Fruit fly (Drosophila melanogaster): ENCODE data around the gene CG31816.

The CG31816 gene

dm6 chr2L:16523091-16523490 lies 19.3 kb upstream of the CG31816 start (continued):
- TF ChIP-seq CG6276 (GFP tag; optimal IDR thresholded peaks at IDR 0.05) (peak; percentile 45), CG8319 (GFP tag; optimal IDR thresholded peaks at IDR 0.05) (no peak), dsx (GFP tag; optimal IDR thresholded peaks at IDR 0.05; ENCODE audit: poor library complexity, severe bottlenecking) (no peak), CG9139 (GFP tag; optimal IDR thresholded peaks at IDR 0.05) (peak; percentile 11), lz (GFP tag; optimal IDR thresholded peaks at IDR 0.05) (no peak), svp (GFP tag) (no peak), Ets96B (tag; optimal IDR thresholded peaks at IDR 0.05) (no peak), spab (GFP tag; optimal IDR thresholded peaks at IDR 0.05) (peak; percentile 10), CG34406 (GFP tag; optimal IDR thresholded peaks at IDR 0.05) (peak; percentile 9), CG6792 (GFP tag; optimal IDR thresholded peaks at IDR 0.05) (no peak), CG6163 (GFP tag; IDR thresholded peaks at IDR 0.05) (peak; percentile 72), Hr39 (GFP tag; optimal IDR thresholded peaks at IDR 0.05) (no peak), CG32006 (GFP tag; optimal IDR thresholded peaks at IDR 0.05) (no peak), fkh (GFP tag; optimal IDR thresholded peaks at IDR 0.05) (peak; percentile 88), Eip93F (GFP tag; optimal IDR thresholded peaks at IDR 0.05) (no peak), CG8632 (GFP tag; optimal IDR thresholded peaks at IDR 0.05) (no peak), CG3032 (tag; optimal IDR thresholded peaks at IDR 0.05) (no peak), OdsH (GFP tag; optimal IDR thresholded peaks at IDR 0.05) (no peak), vri (GFP tag; optimal IDR thresholded peaks at IDR 0.05) (no peak), CG3919 (GFP tag; optimal IDR thresholded peaks at IDR 0.05) (no peak), topi (GFP tag; optimal IDR thresholded peaks at IDR 0.05) (no peak), achi (GFP tag; optimal IDR thresholded peaks at IDR 0.05) (no peak)

- TF ChIP-seq CG31627 (GFP tag; optimal IDR thresholded peaks at IDR 0.05) (no peak), dsx (GFP tag; optimal IDR thresholded peaks at IDR 0.05; ENCODE audit: poor library complexity, severe bottlenecking) (no peak), ss (GFP tag; optimal IDR thresholded peaks at IDR 0.05) (peak in 1 of 2 experiments; percentile 6), CG6808 (GFP tag; optimal IDR thresholded peaks at IDR 0.05) (peak; percentile 31), CG15336 (GFP tag; IDR thresholded peaks at IDR 0.05) (0 out of 2 replicates have a peak, but pooled peaks have one; percentile 6), esn (GFP tag; optimal IDR thresholded peaks at IDR 0.05) (no peak), lz (GFP tag; optimal IDR thresholded peaks at IDR 0.05) (no peak), dac (GFP tag; optimal IDR thresholded peaks at IDR 0.05) (no peak), CG6854 (GFP tag; optimal IDR thresholded peaks at IDR 0.05) (peak; percentile 4), net (GFP tag; optimal IDR thresholded peaks at IDR 0.05) (no peak)
Measured at dm6 chr2L:16525114-16525513, 17.2 kb upstream of the CG31816 start.

DNA sequence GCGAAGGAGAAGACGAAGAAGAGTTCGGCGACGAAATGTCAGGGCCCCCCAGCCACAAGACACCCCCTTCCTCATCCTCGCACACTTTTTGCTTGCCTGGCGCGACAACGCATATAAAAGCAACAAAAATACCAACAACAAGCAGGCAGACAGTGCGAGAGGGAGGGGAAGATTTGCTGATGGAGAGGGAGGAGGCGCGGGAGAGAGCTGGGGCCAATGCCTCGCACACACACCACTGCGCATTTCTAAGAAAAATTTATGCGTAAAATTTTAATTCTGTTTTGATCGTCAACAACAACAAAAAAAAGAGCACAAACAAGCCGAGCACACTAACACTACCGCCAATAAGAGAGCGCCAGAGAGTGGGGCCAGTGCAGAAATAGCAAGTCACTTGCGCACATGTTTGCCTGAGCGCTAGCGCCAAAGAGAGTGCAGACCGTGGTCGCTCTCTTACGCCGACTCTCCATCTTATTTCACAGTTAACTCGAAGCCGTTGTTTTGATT lies 16.3 kb upstream of the CG31816 start:
- TF ChIP-seq fd85E (GFP tag; optimal IDR thresholded peaks at IDR 0.05) = peak; percentile 11
- TF ChIP-seq CG15336 (GFP tag; IDR thresholded peaks at IDR 0.05) = peak; percentile 70
- TF ChIP-seq CG8319 (GFP tag; optimal IDR thresholded peaks at IDR 0.05) = no peak
- peak; percentile 71 for TF ChIP-seq CG6276 (GFP tag; optimal IDR thresholded peaks at IDR 0.05)
- TF ChIP-seq Lpt (GFP tag; optimal IDR thresholded peaks at IDR 0.05) = peak; percentile 92
- TF ChIP-seq pdm3 (GFP tag; optimal IDR thresholded peaks at IDR 0.05) = no peak
- TF ChIP-seq achi (GFP tag; optimal IDR thresholded peaks at IDR 0.05) = peak; percentile 33
- TF ChIP-seq ss (GFP tag; optimal IDR thresholded peaks at IDR 0.05) = peak; percentile 79 to 85
- TF ChIP-seq CG11902 (GFP tag; optimal IDR thresholded peaks at IDR 0.05) = no peak
- TF ChIP-seq CG6792 (GFP tag; optimal IDR thresholded peaks at IDR 0.05) = no peak
- TF ChIP-seq fd59A (GFP tag; optimal IDR thresholded peaks at IDR 0.05) = peak; percentile 44
- TF ChIP-seq CG6163 (GFP tag; IDR thresholded peaks at IDR 0.05) = peak; percentile 86
- TF ChIP-seq CG8632 (GFP tag; optimal IDR thresholded peaks at IDR 0.05) = no peak
- TF ChIP-seq Sox14 (GFP tag; optimal IDR thresholded peaks at IDR 0.05) = peak; percentile 78
- peak; percentile 70 for TF ChIP-seq CG3032 (tag; optimal IDR thresholded peaks at IDR 0.05)
- peak; percentile 88 for TF ChIP-seq svp (GFP tag)
- TF ChIP-seq CG31627 (GFP tag; optimal IDR thresholded peaks at IDR 0.05) = no peak
- TF ChIP-seq CG10669 (GFP tag; optimal IDR thresholded peaks at IDR 0.05) = peak; percentile 26
- TF ChIP-seq CG8119 (GFP tag; IDR thresholded peaks at IDR 0.05) = peak; percentile 68
- TF ChIP-seq Sox15 (GFP tag; optimal IDR thresholded peaks at IDR 0.05) = no peak
- TF ChIP-seq eg (GFP tag; IDR thresholded peaks at IDR 0.05) = peak; percentile 81
- TF ChIP-seq CG3919 (GFP tag; optimal IDR thresholded peaks at IDR 0.05) = peak; percentile 54
- peak; percentile 38 for TF ChIP-seq CG7368 (GFP tag; optimal IDR thresholded peaks at IDR 0.05)
- peak; percentile 67; the same call in 1 of the 2 replicates for TF ChIP-seq CG11294 (GFP tag; IDR thresholded peaks at IDR 0.05)
- TF ChIP-seq fkh (GFP tag; optimal IDR thresholded peaks at IDR 0.05) = peak; percentile 97
- peak; percentile 59 for TF ChIP-seq Ets96B (tag; optimal IDR thresholded peaks at IDR 0.05)
- peak; percentile 47 for TF ChIP-seq net (GFP tag; optimal IDR thresholded peaks at IDR 0.05)
- peak; percentile 76 for TF ChIP-seq CG6854 (GFP tag; optimal IDR thresholded peaks at IDR 0.05)
- no peak for TF ChIP-seq topi (GFP tag; optimal IDR thresholded peaks at IDR 0.05)
- peak; percentile 78 for TF ChIP-seq Gug (GFP tag; IDR thresholded peaks at IDR 0.05)
- peak; percentile 68 for TF ChIP-seq CG9139 (GFP tag; optimal IDR thresholded peaks at IDR 0.05)
- no peak for TF ChIP-seq Smox (GFP tag; optimal IDR thresholded peaks at IDR 0.05)
- TF ChIP-seq Hr38 (GFP tag; optimal IDR thresholded peaks at IDR 0.05) = no peak
